Fruit fly (Drosophila melanogaster): Measurements from ENCODE around the gene CG7857.

CG7857 gene

DNA sequence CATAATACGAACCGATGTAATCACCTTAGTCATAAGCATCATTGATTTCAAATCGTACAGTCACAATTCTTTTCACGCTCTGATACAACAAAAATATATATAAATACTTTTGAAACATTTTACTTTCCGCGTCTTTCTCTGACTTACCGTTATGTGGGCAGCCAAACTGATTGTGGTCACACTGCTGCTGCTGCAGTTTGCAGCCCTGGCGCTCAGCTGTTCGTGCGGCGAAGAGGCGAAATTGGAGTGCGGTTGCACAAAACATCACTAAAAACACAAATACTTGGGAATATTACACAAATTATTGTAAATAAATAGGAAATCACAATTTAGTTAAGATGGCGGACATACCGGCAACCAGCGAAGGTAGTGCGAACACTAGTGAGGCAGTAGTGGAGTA is 4.7 kb upstream of the CG7857 start, which contains the start of the genes gdl and gdl-ORF39 (continued):
- TF ChIP-seq wor (GFP tag; IDR thresholded peaks at IDR 0.05), result no peak
- TF ChIP-seq CG8765 (GFP tag; IDR thresholded peaks at IDR 0.05), result no peak
- no peak for TF ChIP-seq shn (GFP tag; optimal IDR thresholded peaks at IDR 0.05)
- no peak for TF ChIP-seq sima (GFP tag; optimal IDR thresholded peaks at IDR 0.05)
- no peak for TF ChIP-seq Xbp1 (GFP tag; optimal IDR thresholded peaks at IDR 0.05)
- no peak for TF ChIP-seq CG2202 (tag; optimal IDR thresholded peaks at IDR 0.05)
- no peak for TF ChIP-seq Max (GFP tag; optimal IDR thresholded peaks at IDR 0.05)
- TF ChIP-seq bbx (GFP tag; IDR thresholded peaks at IDR 0.05; ENCODE audit: partially characterized antibody), result peak; percentile 43; the same call in 1 of the 2 replicates
- TF ChIP-seq sens-2 (GFP tag; IDR thresholded peaks at IDR 0.05), result no peak
- no peak for TF ChIP-seq fd3F (GFP tag; optimal IDR thresholded peaks at IDR 0.05)
- TF ChIP-seq gcm (GFP tag; optimal IDR thresholded peaks at IDR 0.05), result no peak
- TF ChIP-seq Awh (GFP tag; IDR thresholded peaks at IDR 0.05), result no peak
- no peak for TF ChIP-seq zfh2 (GFP tag; optimal IDR thresholded peaks at IDR 0.05)
- no peak for TF ChIP-seq CG34376 (GFP tag; optimal IDR thresholded peaks at IDR 0.05)
- no peak for TF ChIP-seq kni (GFP tag; optimal IDR thresholded peaks at IDR 0.05)
- TF ChIP-seq CG12236 (GFP tag; optimal IDR thresholded peaks at IDR 0.05), result no peak
- peak; percentile 62 for TF ChIP-seq CG13287 (GFP tag; IDR thresholded peaks at IDR 0.05; ENCODE audit: partially characterized antibody)
- no peak for TF ChIP-seq h (optimal IDR thresholded peaks at IDR 0.05)
- no peak for TF ChIP-seq CG18262 (tag; optimal IDR thresholded peaks at IDR 0.05)
- TF ChIP-seq luna (GFP tag; optimal IDR thresholded peaks at IDR 0.05), result no peak
- no peak for TF ChIP-seq zen2 (GFP tag; IDR thresholded peaks at IDR 0.05; ENCODE audit: partially characterized antibody)
- no peak for TF ChIP-seq ro (GFP tag; IDR thresholded peaks at IDR 0.05)
- TF ChIP-seq CG15479 (GFP tag; optimal IDR thresholded peaks at IDR 0.05), result peak; percentile 38
- TF ChIP-seq sug (tag; optimal IDR thresholded peaks at IDR 0.05), result no peak
- no peak for TF ChIP-seq Hand (GFP tag; optimal IDR thresholded peaks at IDR 0.05)
- TF ChIP-seq gfzf (GFP tag; optimal IDR thresholded peaks at IDR 0.05), result peak; percentile 43
- no peak for TF ChIP-seq Fer3 (tag; optimal IDR thresholded peaks at IDR 0.05)
- no peak for TF ChIP-seq CG7987 (GFP tag; optimal IDR thresholded peaks at IDR 0.05)
- TF ChIP-seq BtbVII (GFP tag; optimal IDR thresholded peaks at IDR 0.05), result no peak
- no peak for TF ChIP-seq CG8478 (optimal IDR thresholded peaks at IDR 0.05)
- TF ChIP-seq Gsc (GFP tag; IDR thresholded peaks at IDR 0.05), result no peak
- peak; percentile 45 for TF ChIP-seq BEAF-32 (GFP tag; optimal IDR thresholded peaks at IDR 0.05)
- no peak for TF ChIP-seq Hsf (GFP tag; optimal IDR thresholded peaks at IDR 0.05)
- TF ChIP-seq scrt (GFP tag; optimal IDR thresholded peaks at IDR 0.05), result no peak
- TF ChIP-seq sens (GFP tag), result peak; percentile 58
- no peak for TF ChIP-seq rib (GFP tag; IDR thresholded peaks at IDR 0.05)
- no peak for TF ChIP-seq CG7556 (GFP tag; optimal IDR thresholded peaks at IDR 0.05)
- no peak for TF ChIP-seq D (optimal IDR thresholded peaks at IDR 0.05)
- TF ChIP-seq D (GFP tag; optimal IDR thresholded peaks at IDR 0.05), result no peak
- no peak for TF ChIP-seq NC2β (GFP tag; optimal IDR thresholded peaks at IDR 0.05)
- TF ChIP-seq ham (GFP tag; IDR thresholded peaks at IDR 0.05), result no peak
- TF ChIP-seq CG31388 (GFP tag; optimal IDR thresholded peaks at IDR 0.05), result no peak
- TF ChIP-seq cad (GFP tag; optimal IDR thresholded peaks at IDR 0.05), result no peak
- TF ChIP-seq CG31224 (GFP tag; IDR thresholded peaks at IDR 0.05), result no peak
- no peak for TF ChIP-seq CG3726 (GFP tag; IDR thresholded peaks at IDR 0.05)
- no peak for TF ChIP-seq zen (tag; optimal IDR thresholded peaks at IDR 0.05)
- no peak for TF ChIP-seq H2.0 (GFP tag; IDR thresholded peaks at IDR 0.05)
- TF ChIP-seq en (GFP tag; optimal IDR thresholded peaks at IDR 0.05), result no peak
- no peak for TF ChIP-seq CTCF (GFP tag; optimal IDR thresholded peaks at IDR 0.05)
- TF ChIP-seq Oaz (GFP tag; IDR thresholded peaks at IDR 0.05), result no peak
- TF ChIP-seq Opbp (GFP tag; IDR thresholded peaks at IDR 0.05; ENCODE audit: partially characterized antibody), result peak; percentile 46; the same call in 2 of the 3 replicates
- TF ChIP-seq caup (GFP tag; optimal IDR thresholded peaks at IDR 0.05; ENCODE audit: severe bottlenecking), result no peak
- TF ChIP-seq Ada2b (GFP tag; IDR thresholded peaks at IDR 0.05), result no peak
- TF ChIP-seq gce (GFP tag; IDR thresholded peaks at IDR 0.05), result no peak
